Fruit fly (Drosophila melanogaster) Kc167 (cell line): ENCODE results near the gene pug.

ENCODE experiments used
- Myc ChIP-seq: fragments of >200 bp; optimal IDR thresholded peaks from 2 replicates; lab custom pipeline; 2017; ENCODE audit warnings: missing external identifiers
- psq ChIP-seq: fragments of >200 bp; optimal IDR thresholded peaks from 2 replicates; lab custom pipeline; 2017; ENCODE audit warnings: missing external identifiers

DNA sequence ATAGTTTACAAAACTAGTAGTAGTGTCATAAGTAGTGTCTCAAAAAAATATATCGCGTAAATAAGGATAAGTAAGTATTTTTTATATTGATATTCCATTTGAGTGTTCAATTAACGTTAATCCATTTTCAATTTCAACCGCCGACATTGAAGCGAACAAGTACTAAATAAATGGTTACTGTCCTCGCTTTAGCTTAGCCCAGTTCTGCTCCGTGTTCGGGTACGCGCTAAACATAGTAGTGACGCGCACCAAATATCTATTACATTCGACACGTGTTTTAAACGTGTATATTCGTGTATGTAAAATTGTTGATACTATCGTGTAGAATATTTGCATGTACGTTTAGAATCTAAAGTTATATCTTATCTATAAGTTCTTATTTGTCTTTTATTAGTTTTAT, 21.2 kb upstream of the pug start:
- no peak for TF ChIP-seq Myc (lab: Kevin White, UChicago)
- TF ChIP-seq psq (lab: Kevin White, UChicago): no peak
